Fruit fly (Drosophila melanogaster) whole organism, wandering third instar larva: ENCODE results near the gene CG33093.

Experiments used
- Abd-B ChIP-seq: fragments of >200 bp; optimal IDR thresholded peaks from 2 replicates; lab custom pipeline; 2017; ENCODE audit warnings: missing biosample characterization, missing genetic modification characterization
- HLH106 ChIP-seq: fragments of 200-800 bp; optimal IDR thresholded peaks from 3 replicates; lab custom pipeline; 2019; ENCODE audit warnings: missing biosample characterization, mild to moderate bottlenecking, missing genetic modification characterization, moderate library complexity
- Jra ChIP-seq: sonication (Bioruptor generic); optimal IDR thresholded peaks from 2 replicates; lab custom pipeline; 2016; ENCODE audit warnings: missing biosample characterization, missing genetic modification characterization
- Sp1 ChIP-seq: fragments of 200-800 bp; sonication (Bioruptor generic); optimal IDR thresholded peaks from 3 replicates; lab custom pipeline; 2019; ENCODE audit warnings: missing biosample characterization, mild to moderate bottlenecking, missing genetic modification characterization, moderate library complexity
- dmrt93B ChIP-seq: fragments of 200-800 bp; sonication (Bioruptor generic); optimal IDR thresholded peaks from 2 replicates; lab custom pipeline; 2018; ENCODE audit warnings: missing biosample characterization, mild to moderate bottlenecking, missing genetic modification characterization

dm6 chr3R:22527192-22527591 is 4.5 kb downstream of the CG33093 start:
- TF ChIP-seq dmrt93B (GFP tag; lab: Kevin White, UChicago) (no peak), Abd-B (GFP tag; lab: Kevin White, UChicago) (no peak), Jra (no peak), HLH106 (no peak), Sp1 (GFP tag; lab: Kevin White, UChicago) (peak; percentile 37)
